Worm (Caenorhabditis elegans) whole organism, young adult: Measurements from ENCODE around the gene srj-37.
A peak's percentile ranks its signal among the peaks of the same experiment; 100 is the strongest.

Experiments
- B0261.1 ChIP-seq: sonication (generic microtip); optimal IDR thresholded peaks from 2 replicates; lab custom pipeline; 2016; ENCODE audit warnings: mild to moderate bottlenecking, missing genetic modification characterization, moderate library complexity, missing compliant biosample characterization
- B0336.3 ChIP-seq: fragments of 200-800 bp; sonication (Bioruptor generic); IDR thresholded peaks from 2 replicates; pipeline ENCODE4 v1.3.6; 2022; ENCODE audit warnings: missing genetic modification characterization, missing compliant biosample characterization
- F10E7.11 ChIP-seq: sonication (generic microtip); optimal IDR thresholded peaks from 2 replicates; lab custom pipeline; 2017; ENCODE audit warnings: mild to moderate bottlenecking, missing genetic modification characterization, moderate library complexity, missing compliant biosample characterization
- F33H1.4 ChIP-seq: fragments of 200-800 bp; sonication (Bioruptor generic); IDR thresholded peaks from 2 replicates; pipeline ENCODE4 v1.3.6; 2022; ENCODE audit warnings: missing genetic modification reagents, missing genetic modification characterization, missing compliant biosample characterization
- F52B5.7 ChIP-seq: sonication (generic microtip); optimal IDR thresholded peaks from 2 replicates; lab custom pipeline; 2016; ENCODE audit warnings: mild to moderate bottlenecking, missing genetic modification characterization, missing compliant biosample characterization
- F55B11.4 ChIP-seq: sonication (generic microtip); optimal IDR thresholded peaks from 2 replicates; lab custom pipeline; 2016; ENCODE audit warnings: missing compliant biosample characterization, missing genetic modification characterization, borderline replicate concordance; ENCODE audit not compliant: insufficient read depth
- T07F8.4 ChIP-seq: sonication (generic microtip); optimal IDR thresholded peaks from 2 replicates; lab custom pipeline; 2016; ENCODE audit warnings: mild to moderate bottlenecking, missing genetic modification characterization, moderate library complexity, missing compliant biosample characterization
- Y53G8AR.9 ChIP-seq: fragments of 200-800 bp; sonication (Bioruptor generic); conservative IDR thresholded peaks from 2 replicates; pipeline ENCODE4 v1.3.6; 2022; ENCODE audit warnings: missing genetic modification reagents, missing genetic modification characterization, missing compliant biosample characterization
- akir-1 ChIP-seq: fragments of 200-800 bp; sonication (Bioruptor generic); optimal IDR thresholded peaks from 2 replicates; lab custom pipeline; 2018; ENCODE audit warnings: mild to moderate bottlenecking, missing genetic modification characterization, moderate library complexity, missing compliant biosample characterization
- ama-1 ChIP-seq, 3 experiments: fragments of 150-350 bp in 1 of 3; sonication (generic microtip) in 2 of 3; optimal IDR thresholded peaks; 2 replicates each; lab custom pipeline; 2014 to 2018; ENCODE audit warnings: missing biosample characterization in 2 of 3, missing genetic modification characterization in 2 of 3, missing genetic modification reagents in 2 of 3
- athp-1 ChIP-seq: sonication (generic microtip); optimal IDR thresholded peaks from 2 replicates; lab custom pipeline; 2017; ENCODE audit warnings: mild to moderate bottlenecking, missing genetic modification characterization, missing compliant biosample characterization
- attf-5 ChIP-seq: fragments of 200-800 bp; sonication (Bioruptor generic); optimal IDR thresholded peaks from 2 replicates; lab custom pipeline; 2018; ENCODE audit warnings: mild to moderate bottlenecking, missing genetic modification characterization, missing compliant biosample characterization
- attf-6 ChIP-seq: fragments of 200-800 bp; sonication (Bioruptor generic); IDR thresholded peaks from 2 replicates; pipeline ENCODE4 v1.3.6; 2022; ENCODE audit warnings: missing genetic modification reagents, missing genetic modification characterization, missing compliant biosample characterization
- cebp-1 ChIP-seq, 2 experiments: fragments of 200-800 bp in 1 of 2; sonication (Bioruptor generic) in 1 of 2; sonication (generic microtip) in 1 of 2; IDR thresholded peaks in 1 of 2; optimal IDR thresholded peaks in 1 of 2; 2 replicates each; pipeline versions ENCODE4 v1.3.6 to Lab custom; 2017 to 2022; ENCODE audit warnings: missing compliant biosample characterization in 2 of 2, missing genetic modification characterization in 2 of 2, mild to moderate bottlenecking in 1 of 2, missing genetic modification reagents in 1 of 2, moderate library complexity in 1 of 2
- ceh-40 ChIP-seq: fragments of 200-800 bp; sonication (Bioruptor generic); IDR thresholded peaks from 2 replicates; pipeline ENCODE4 v1.3.6; 2022; ENCODE audit warnings: missing genetic modification characterization, missing compliant biosample characterization
- dpff-1 ChIP-seq: sonication (generic microtip); optimal IDR thresholded peaks from 2 replicates; lab custom pipeline; 2017; ENCODE audit warnings: mild to moderate bottlenecking, missing genetic modification characterization, missing compliant biosample characterization
- dpl-1 ChIP-seq: fragments of 150-350 bp; optimal IDR thresholded peaks from 2 replicates; lab custom pipeline; 2014; ENCODE audit warnings: missing biosample characterization, missing genetic modification reagents, missing genetic modification characterization
- egl-18 ChIP-seq: fragments of 200-800 bp; sonication (Bioruptor generic); IDR thresholded peaks from 2 replicates; pipeline ENCODE4 v1.3.6; 2022; ENCODE audit warnings: missing genetic modification reagents, missing genetic modification characterization, missing compliant biosample characterization
- ekl-4 ChIP-seq: fragments of 200-800 bp; sonication (Bioruptor generic); IDR thresholded peaks from 2 replicates; pipeline ENCODE4 v1.3.6; 2022; ENCODE audit warnings: missing genetic modification reagents, missing genetic modification characterization, missing compliant biosample characterization
- hlh-26 ChIP-seq: fragments of 200-800 bp; sonication (Bioruptor generic); conservative IDR thresholded peaks from 2 replicates; pipeline ENCODE4 v1.3.6; 2022; ENCODE audit warnings: missing genetic modification reagents, missing genetic modification characterization, missing compliant biosample characterization
- hmg-1.2 ChIP-seq: fragments of 200-800 bp; sonication (Bioruptor generic); IDR thresholded peaks from 2 replicates; pipeline ENCODE4 v1.3.6; 2022; ENCODE audit warnings: missing genetic modification reagents, missing genetic modification characterization, missing compliant biosample characterization
- lag-1 ChIP-seq: fragments of 200-800 bp; sonication (Bioruptor generic); IDR thresholded peaks from 2 replicates; pipeline ENCODE4 v1.3.6; 2022; ENCODE audit warnings: missing genetic modification reagents, missing genetic modification characterization, missing compliant biosample characterization
- lin-35 ChIP-seq, 3 experiments: fragments of 150-350 bp in 2 of 3; sonication (generic microtip) in 1 of 3; optimal IDR thresholded peaks; 2 replicates each; lab custom pipeline; 2014 to 2018; ENCODE audit warnings: missing biosample characterization in 3 of 3, missing genetic modification characterization in 3 of 3, missing genetic modification reagents in 3 of 3
- lsl-1 ChIP-seq: fragments of 200-800 bp; sonication (Bioruptor generic); optimal IDR thresholded peaks from 2 replicates; lab custom pipeline; 2018; ENCODE audit warnings: mild to moderate bottlenecking, missing genetic modification characterization, moderate library complexity, missing compliant biosample characterization
- mcd-1 ChIP-seq: fragments of 200-800 bp; sonication (Bioruptor generic); IDR thresholded peaks from 2 replicates; pipeline ENCODE4 v1.3.6; 2022; ENCODE audit warnings: missing genetic modification reagents, missing genetic modification characterization, missing compliant biosample characterization
- mel-28 ChIP-seq: sonication (generic microtip); optimal IDR thresholded peaks from 2 replicates; lab custom pipeline; 2016; ENCODE audit warnings: borderline replicate concordance, mild to moderate bottlenecking, missing genetic modification characterization, missing compliant biosample characterization
- mes-4 ChIP-seq: sonication (generic microtip); optimal IDR thresholded peaks from 2 replicates; lab custom pipeline; 2016; ENCODE audit warnings: missing genotype, missing genetic modification characterization, missing compliant biosample characterization
- nfya-2 ChIP-seq: fragments of 200-800 bp; sonication (Bioruptor generic); IDR thresholded peaks from 2 replicates; pipeline ENCODE4 v1.3.6; 2022; ENCODE audit warnings: missing genetic modification reagents, missing genetic modification characterization, missing compliant biosample characterization
- nfyb-1 ChIP-seq: fragments of 200-800 bp; sonication (Bioruptor generic); IDR thresholded peaks from 2 replicates; pipeline ENCODE4 v1.3.6; 2022; ENCODE audit warnings: missing genetic modification reagents, missing genetic modification characterization, missing compliant biosample characterization
- nhr-80 ChIP-seq: sonication (generic microtip); optimal IDR thresholded peaks from 2 replicates; lab custom pipeline; 2016; ENCODE audit warnings: missing genetic modification characterization, missing compliant biosample characterization
- rcor-1 ChIP-seq: fragments of 200-800 bp; sonication (Bioruptor generic); IDR thresholded peaks from 2 replicates; pipeline ENCODE4 v1.3.6; 2022; ENCODE audit warnings: missing genetic modification reagents, missing genetic modification characterization, missing compliant biosample characterization
- snpc-4 ChIP-seq, 5 experiments: fragments of 150-350 bp in 1 of 5; sonication (generic microtip) in 4 of 5; optimal IDR thresholded peaks; 2 replicates each; lab custom pipeline; 2014 to 2018; ENCODE audit warnings: missing genetic modification characterization in 5 of 5, missing biosample characterization in 3 of 5, antibody characterized with exemption in 2 of 5, mild to moderate bottlenecking in 2 of 5, missing compliant biosample characterization in 2 of 5, missing genotype in 2 of 5, moderate library complexity in 2 of 5, missing genetic modification reagents in 1 of 5
- sptf-2 ChIP-seq: fragments of 200-800 bp; sonication (Bioruptor generic); optimal IDR thresholded peaks from 2 replicates; lab custom pipeline; 2018; ENCODE audit warnings: mild to moderate bottlenecking, missing genetic modification characterization, missing compliant biosample characterization
- tbp1 ChIP-seq: fragments of 200-800 bp; sonication (Bioruptor generic); optimal IDR thresholded peaks from 2 replicates; lab custom pipeline; 2018; ENCODE audit warnings: mild to moderate bottlenecking, missing genetic modification characterization, missing compliant biosample characterization
- ztf-6 ChIP-seq: fragments of 200-800 bp; sonication (Bioruptor generic); IDR thresholded peaks from 2 replicates; pipeline ENCODE4 v1.3.6; 2022; ENCODE audit warnings: missing genetic modification reagents, missing genetic modification characterization, missing compliant biosample characterization

Gene srj-37

ce11 chrV:660210-660609 lies 21.8 kb downstream of the srj-37 start, which contains the start of gene F31F4.17:
F31F4.17 (minus strand) TSS chrV:660310.
- TF ChIP-seq athp-1 (tag; lab: Kevin White, UChicago) (no peak), mes-4 (tag; lab: Kevin White, UChicago) (no peak), dpff-1 (tag; lab: Kevin White, UChicago) (no peak), B0261.1 (tag; lab: Kevin White, UChicago) (no peak), B0336.3 (GFP tag; lab: Robert Waterston, UW) (no peak), lin-35 (GFP tag; optimal IDR thresholded peaks at IDR 0.05; lab: Kevin White, UChicago) (no peak), nfya-2 (GFP tag; lab: Robert Waterston, UW) (no peak), hlh-26 (GFP tag; lab: Robert Waterston, UW) (no peak), mel-28 (tag; lab: Kevin White, UChicago) (no peak), attf-6 (GFP tag; lab: Robert Waterston, UW) (no peak), F52B5.7 (no peak), F33H1.4 (no peak), ekl-4 (GFP tag; lab: Robert Waterston, UW) (no peak), attf-5 (no peak), T07F8.4 (no peak), mcd-1 (GFP tag; lab: Robert Waterston, UW) (no peak), nfyb-1 (no peak), dpl-1 (GFP tag; lab: Kevin White, UChicago) (no peak)
- TF ChIP-seq, all 124 proteins: peak for 0

ce11 chrV:664337-664847 lies 26.0 kb downstream of the srj-37 start, which contains the start of the genes F31F4.11 and srh-266:
F31F4.11 (minus strand) TSS chrV:664437.
srh-266 (plus strand) TSS chrV:664797.
- no peak for TF ChIP-seq F10E7.11 (tag; lab: Kevin White, UChicago)

ce11 chrV:667459-667858 lies 29.0 kb downstream of the srj-37 start, which contains the start of gene nhr-180:
nhr-180 (minus strand) TSS chrV:667510.
- peak; percentile 47; the same call in 1 of the 2 replicates for TF ChIP-seq hmg-1.2 (GFP tag; lab: Robert Waterston, UW)
- TF ChIP-seq snpc-4 (GFP tag; optimal IDR thresholded peaks at IDR 0.05; lab: Kevin White, UChicago): no peak
- TF ChIP-seq snpc-4 (tag; optimal IDR thresholded peaks at IDR 0.05; lab: Kevin White, UChicago): no peak
- peak; percentile 58 for TF ChIP-seq nhr-80
- TF ChIP-seq attf-5: peak; percentile 23

- TF ChIP-seq egl-18 (GFP tag; lab: Robert Waterston, UW) (no peak), ceh-40 (no peak), ztf-6 (GFP tag; lab: Robert Waterston, UW) (no peak), ama-1 (optimal IDR thresholded peaks at IDR 0.05; lab: Kevin White, UChicago) (no peak), ama-1 (GFP tag; optimal IDR thresholded peaks at IDR 0.05; lab: Kevin White, UChicago) (no peak), dpl-1 (GFP tag; lab: Kevin White, UChicago) (no peak), sptf-2 (GFP tag; lab: Kevin White, UChicago) (no peak), F52B5.7 (no peak), lsl-1 (GFP tag; lab: Kevin White, UChicago) (no peak), hmg-1.2 (GFP tag; lab: Robert Waterston, UW) (no peak), cebp-1 (GFP tag; IDR thresholded peaks at IDR 0.05; lab: Robert Waterston, UW) (no peak), cebp-1 (tag; optimal IDR thresholded peaks at IDR 0.05; lab: Kevin White, UChicago) (no peak), Y53G8AR.9 (no peak), tbp1 (GFP tag; lab: Kevin White, UChicago) (no peak), F33H1.4 (no peak), F55B11.4 (tag; lab: Kevin White, UChicago) (no peak), akir-1 (GFP tag; lab: Kevin White, UChicago) (no peak), lag-1 (GFP tag; lab: Robert Waterston, UW) (no peak), rcor-1 (GFP tag; lab: Robert Waterston, UW) (no peak)
These were observed 32.9 kb downstream of the srj-37 start, which contains the start of gene sru-24 for ce11 chrV:671342-671741. sru-24 (minus strand) TSS chrV:671442.
